Fruit fly (Drosophila melanogaster): ENCODE results near the gene Obp69a.

Gene Obp69a

DNA sequence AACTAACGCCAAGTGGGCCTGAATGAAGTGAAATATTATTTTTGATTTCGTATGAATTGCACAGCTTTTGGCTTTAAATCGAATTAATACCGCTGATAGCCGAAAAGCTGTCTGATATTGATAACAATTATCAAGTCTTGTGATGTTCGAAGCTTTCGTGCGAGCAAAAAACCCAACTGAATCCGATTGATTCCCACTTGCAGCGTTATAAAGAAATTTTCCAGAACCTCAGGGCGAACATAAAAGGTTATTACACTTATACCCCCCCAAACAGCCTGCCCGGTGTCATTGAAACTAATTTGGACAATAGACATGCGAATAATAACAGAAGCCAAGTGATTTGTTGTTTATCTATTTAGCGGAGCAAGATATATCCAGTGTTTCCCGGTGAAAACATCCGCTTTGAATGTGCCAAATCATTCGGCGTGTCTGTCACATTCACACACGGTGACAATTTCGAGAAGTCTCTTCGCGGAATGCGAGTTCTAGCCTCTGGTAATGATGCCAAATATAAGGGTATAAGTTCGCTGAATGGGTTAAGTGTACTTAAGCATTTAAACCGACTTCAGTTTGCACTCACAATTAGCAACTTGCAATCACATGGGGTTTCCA, 10.0 kb downstream of the Obp69a start:
- TF ChIP-seq cyc (GFP tag; optimal IDR thresholded peaks at IDR 0.05) (no peak), OdsH (GFP tag; optimal IDR thresholded peaks at IDR 0.05) (no peak), svp (GFP tag) (peak; percentile 77)

DNA sequence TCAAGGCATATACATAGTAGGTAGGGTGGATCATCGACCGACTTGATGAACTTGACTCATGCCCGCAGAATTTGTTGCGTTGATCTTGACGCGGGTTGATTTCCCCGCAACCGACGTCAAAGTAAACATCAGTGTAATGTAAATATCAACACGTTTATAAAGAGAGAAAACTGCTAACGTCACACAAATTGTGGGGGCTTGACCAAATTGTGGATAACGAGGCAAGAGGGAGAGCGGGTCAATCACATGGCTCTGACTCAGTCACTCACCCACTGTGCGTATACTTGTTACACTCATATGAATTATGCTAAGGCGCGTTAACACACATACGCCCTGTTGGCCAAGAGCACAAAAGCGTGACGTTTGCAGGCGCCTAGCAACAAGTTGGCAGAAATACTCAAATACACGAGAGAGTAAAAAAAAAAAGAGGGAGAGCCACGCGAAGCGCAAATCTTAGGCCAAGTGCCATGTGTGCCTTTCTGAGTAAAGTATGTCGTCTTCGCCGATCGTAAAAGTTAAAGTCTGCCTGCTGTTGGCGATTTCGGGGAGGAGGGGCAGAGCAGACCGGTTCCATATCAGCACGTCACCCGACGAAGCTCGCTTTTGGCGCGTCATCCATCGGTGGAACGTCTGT, 11.1 kb downstream of the Obp69a start:
- TF ChIP-seq CG9139 (GFP tag; optimal IDR thresholded peaks at IDR 0.05) (peak; percentile 41), svp (GFP tag) (peak; percentile 90), cyc (GFP tag; optimal IDR thresholded peaks at IDR 0.05) (peak; percentile 69), Hr4 (GFP tag; optimal IDR thresholded peaks at IDR 0.05) (peak; percentile 4), CG15336 (GFP tag; IDR thresholded peaks at IDR 0.05) (no peak), CG10669 (GFP tag; optimal IDR thresholded peaks at IDR 0.05) (no peak), ss (GFP tag; optimal IDR thresholded peaks at IDR 0.05) (peak; percentile 60 to 84), CG6163 (GFP tag; IDR thresholded peaks at IDR 0.05) (peak; percentile 77), CG8119 (GFP tag; IDR thresholded peaks at IDR 0.05) (peak; percentile 41), fd85E (GFP tag; optimal IDR thresholded peaks at IDR 0.05) (peak; percentile 49), CG31627 (GFP tag; optimal IDR thresholded peaks at IDR 0.05) (peak; percentile 61), dac (GFP tag; optimal IDR thresholded peaks at IDR 0.05) (no peak), dsx (GFP tag; optimal IDR thresholded peaks at IDR 0.05; ENCODE audit: poor library complexity, severe bottlenecking) (no peak), Eip78C (GFP tag) (peak; percentile 87), pdm3 (GFP tag; optimal IDR thresholded peaks at IDR 0.05) (no peak), CG34406 (GFP tag; optimal IDR thresholded peaks at IDR 0.05) (no peak), Sox15 (GFP tag; optimal IDR thresholded peaks at IDR 0.05) (no peak), Sox14 (GFP tag; optimal IDR thresholded peaks at IDR 0.05) (peak; percentile 45), Hr39 (GFP tag; optimal IDR thresholded peaks at IDR 0.05) (no peak), CG7368 (GFP tag; optimal IDR thresholded peaks at IDR 0.05) (peak; percentile 82), achi (GFP tag; optimal IDR thresholded peaks at IDR 0.05) (peak; percentile 60), Met (GFP tag; optimal IDR thresholded peaks at IDR 0.05) (no peak), eg (GFP tag; IDR thresholded peaks at IDR 0.05) (peak; percentile 57), CG6854 (GFP tag; optimal IDR thresholded peaks at IDR 0.05) (peak; percentile 37), Ets96B (tag; optimal IDR thresholded peaks at IDR 0.05) (no peak), CG4318 (GFP tag; optimal IDR thresholded peaks at IDR 0.05) (no peak), CG8632 (GFP tag; optimal IDR thresholded peaks at IDR 0.05) (peak; percentile 72), Gug (GFP tag; IDR thresholded peaks at IDR 0.05) (0 out of 2 replicates have a peak, but pooled peaks have one; percentile 30), Smox (GFP tag; optimal IDR thresholded peaks at IDR 0.05) (no peak), spab (GFP tag; optimal IDR thresholded peaks at IDR 0.05) (no peak), CG3032 (tag; optimal IDR thresholded peaks at IDR 0.05) (peak; percentile 4), OdsH (GFP tag; optimal IDR thresholded peaks at IDR 0.05) (peak; percentile 67), CG3919 (GFP tag; optimal IDR thresholded peaks at IDR 0.05) (no peak), CG1621 (tag; optimal IDR thresholded peaks at IDR 0.05) (peak; percentile 25), esn (GFP tag; optimal IDR thresholded peaks at IDR 0.05) (peak; percentile 77), Sox102F (GFP tag; optimal IDR thresholded peaks at IDR 0.05) (no peak), vri (GFP tag; optimal IDR thresholded peaks at IDR 0.05) (peak; percentile 52), topi (GFP tag; optimal IDR thresholded peaks at IDR 0.05) (peak; percentile 14), lz (GFP tag; optimal IDR thresholded peaks at IDR 0.05) (peak; percentile 47), CG11762 (GFP tag; optimal IDR thresholded peaks at IDR 0.05; ENCODE audit: insufficient read depth) (peak; percentile 50), CG6808 (GFP tag; optimal IDR thresholded peaks at IDR 0.05) (peak; percentile 52), Blimp-1 (GFP tag; optimal IDR thresholded peaks at IDR 0.05) (peak; percentile 60), Ets21C (GFP tag; optimal IDR thresholded peaks at IDR 0.05) (peak; percentile 24), acj6 (GFP tag; optimal IDR thresholded peaks at IDR 0.05) (peak; percentile 68), CG16779 (tag; optimal IDR thresholded peaks at IDR 0.05) (peak; percentile 23), CG8319 (GFP tag; optimal IDR thresholded peaks at IDR 0.05) (no peak), Eip93F (GFP tag; optimal IDR thresholded peaks at IDR 0.05) (no peak), salr (GFP tag; optimal IDR thresholded peaks at IDR 0.05) (peak; percentile 39 to 49)
